Fruit fly (Drosophila melanogaster): ENCODE measurements around the gene CG5026.

dm6 chr3L:8996899-8997685 is 28.8 kb downstream of the CG5026 start:
- no peak for TF ChIP-seq CG8478 (optimal IDR thresholded peaks at IDR 0.05)
- no peak for TF ChIP-seq CTCF (optimal IDR thresholded peaks at IDR 0.05)

Data from S2 (cell line).